Worm (Caenorhabditis elegans) whole organism, L4 larva: ENCODE data around the gene srsx-28.

Experiments
- F10B5.3 ChIP-seq: sonication (generic microtip); optimal IDR thresholded peaks from 2 replicates; lab custom pipeline; 2016; ENCODE audit warnings: mild to moderate bottlenecking, missing genetic modification characterization, missing compliant biosample characterization
- F37D6.2 ChIP-seq: sonication (generic microtip); optimal IDR thresholded peaks from 2 replicates; lab custom pipeline; 2016; ENCODE audit warnings: mild to moderate bottlenecking, missing genetic modification characterization, missing compliant biosample characterization
- F49E8.2 ChIP-seq: sonication (generic microtip); optimal IDR thresholded peaks from 2 replicates; lab custom pipeline; 2016; ENCODE audit warnings: missing compliant biosample characterization, mild to moderate bottlenecking, missing genetic modification characterization, borderline replicate concordance
- Y48G9A.11 ChIP-seq: fragments of 200-800 bp; sonication (Bioruptor generic); IDR thresholded peaks from 2 replicates; pipeline ENCODE4 v1.3.6; 2022; ENCODE audit warnings: missing genetic modification reagents, missing genetic modification characterization, missing compliant biosample characterization
- Y75B8A.6 ChIP-seq: fragments of 200-800 bp; sonication (Bioruptor generic); IDR thresholded peaks from 2 replicates; pipeline ENCODE4 v1.3.6; 2022; ENCODE audit warnings: missing genetic modification reagents, missing genetic modification characterization, missing compliant biosample characterization
- ZK337.2 ChIP-seq: fragments of 200-800 bp; sonication (Bioruptor generic); IDR thresholded peaks from 2 replicates; pipeline ENCODE4 v1.3.6; 2022; ENCODE audit warnings: missing genetic modification reagents, missing genetic modification characterization, missing compliant biosample characterization
- ZK546.5 ChIP-seq, 2 experiments: sonication (generic microtip); optimal IDR thresholded peaks; 2 replicates each; lab custom pipeline; 2017; ENCODE audit warnings: missing biosample characterization in 2 of 2, missing genetic modification characterization in 2 of 2
- aly-2 ChIP-seq: sonication (generic microtip); optimal IDR thresholded peaks from 2 replicates; lab custom pipeline; 2018; ENCODE audit warnings: missing biosample characterization, missing genetic modification characterization
- ceh-28 ChIP-seq: fragments of 150-350 bp; optimal IDR thresholded peaks from 2 replicates; lab custom pipeline; 2014; ENCODE audit warnings: missing biosample characterization, missing genetic modification reagents, missing genetic modification characterization
- ceh-32 ChIP-seq: sonication (generic microtip); optimal IDR thresholded peaks from 2 replicates; lab custom pipeline; 2016; ENCODE audit warnings: mild to moderate bottlenecking, missing genetic modification characterization, missing compliant biosample characterization; ENCODE audit not compliant: poor library complexity
- ces-1 ChIP-seq: fragments of 150-350 bp; sonication (generic microtip); optimal IDR thresholded peaks from 4 replicates; lab custom pipeline; 2014; ENCODE audit warnings: missing biosample characterization, missing genetic modification reagents, missing genetic modification characterization
- ctbp-1 ChIP-seq: fragments of 200-800 bp; sonication (Bioruptor generic); IDR thresholded peaks from 2 replicates; pipeline ENCODE4 v1.3.6; 2022; ENCODE audit warnings: missing genetic modification reagents, missing genetic modification characterization, missing compliant biosample characterization
- daf-16 ChIP-seq, 3 experiments: sonication (generic microtip); optimal IDR thresholded peaks; 2 replicates each; lab custom pipeline; 2016 to 2017; ENCODE audit warnings: missing genetic modification characterization in 3 of 3, missing genetic modification reagents in 3 of 3, mild to moderate bottlenecking in 2 of 3, missing compliant biosample characterization in 2 of 3, missing biosample characterization in 1 of 3, moderate library complexity in 1 of 3
- daf-8 ChIP-seq: fragments of 200-800 bp; sonication (Bioruptor generic); IDR thresholded peaks from 2 replicates; pipeline ENCODE4 v1.3.6; 2022; ENCODE audit warnings: missing genetic modification characterization, missing compliant biosample characterization
- dmd-6 ChIP-seq: fragments of 200-800 bp; sonication (Bioruptor generic); IDR thresholded peaks from 2 replicates; pipeline ENCODE4 v1.3.6; 2022; ENCODE audit warnings: missing genetic modification reagents, missing genetic modification characterization, missing compliant biosample characterization
- dmd-8 ChIP-seq: fragments of 200-800 bp; sonication (Bioruptor generic); IDR thresholded peaks from 2 replicates; pipeline ENCODE4 v1.3.6; 2022; ENCODE audit warnings: missing genetic modification characterization, missing compliant biosample characterization
- duxl-1 ChIP-seq: sonication (generic microtip); optimal IDR thresholded peaks from 2 replicates; lab custom pipeline; 2016; ENCODE audit warnings: mild to moderate bottlenecking, missing genetic modification characterization, moderate library complexity, missing compliant biosample characterization; ENCODE audit not compliant: poor library complexity
- dve-1 ChIP-seq: sonication (generic microtip); optimal IDR thresholded peaks from 2 replicates; lab custom pipeline; 2017; ENCODE audit warnings: antibody characterized with exemption, mild to moderate bottlenecking, missing genetic modification characterization, missing compliant biosample characterization; ENCODE audit not compliant: insufficient read depth
- egl-27 ChIP-seq: sonication (generic microtip); optimal IDR thresholded peaks from 3 replicates; lab custom pipeline; 2017; ENCODE audit warnings: missing biosample characterization, missing genetic modification reagents, missing genetic modification characterization
- fkh-10 ChIP-seq: fragments of 150-350 bp; optimal IDR thresholded peaks from 2 replicates; lab custom pipeline; 2014; ENCODE audit warnings: missing biosample characterization, missing genetic modification reagents, missing genetic modification characterization
- hif-1 ChIP-seq, 2 experiments: sonication (generic microtip); optimal IDR thresholded peaks; 2 replicates each; lab custom pipeline; 2016 to 2017; ENCODE audit warnings: missing compliant biosample characterization in 2 of 2, missing genetic modification characterization in 2 of 2, missing genetic modification reagents in 2 of 2, missing genotype in 2 of 2, mild to moderate bottlenecking in 1 of 2
- hlh-30 ChIP-seq: sonication (generic microtip); optimal IDR thresholded peaks from 2 replicates; lab custom pipeline; 2017; ENCODE audit warnings: antibody characterized with exemption, mild to moderate bottlenecking, missing genetic modification characterization, missing compliant biosample characterization; ENCODE audit not compliant: insufficient read depth
- hmg-1.1 ChIP-seq: fragments of 200-800 bp; sonication (Bioruptor generic); IDR thresholded peaks from 2 replicates; pipeline ENCODE4 v1.3.6; 2022; ENCODE audit warnings: missing genetic modification reagents, missing genetic modification characterization, missing compliant biosample characterization
- lin-15B ChIP-seq: fragments of 150-350 bp; sonication (generic microtip); optimal IDR thresholded peaks from 3 replicates; lab custom pipeline; 2014; ENCODE audit warnings: missing biosample characterization, missing genetic modification characterization
- lin-38 ChIP-seq: fragments of 200-800 bp; sonication (Bioruptor generic); IDR thresholded peaks from 2 replicates; pipeline ENCODE4 v1.3.6; 2022; ENCODE audit warnings: missing genetic modification reagents, missing genetic modification characterization, missing compliant biosample characterization
- lin-39 ChIP-seq: fragments of 150-350 bp; optimal IDR thresholded peaks from 2 replicates; lab custom pipeline; 2014; ENCODE audit warnings: missing biosample characterization, missing genetic modification reagents, missing genetic modification characterization
- mdl-1 ChIP-seq, 2 experiments: fragments of 150-350 bp in 1 of 2; sonication (generic microtip) in 1 of 2; optimal IDR thresholded peaks; 2 replicates each; lab custom pipeline; 2014 to 2017; ENCODE audit warnings: missing biosample characterization in 2 of 2, missing genetic modification characterization in 2 of 2
- mep-1 ChIP-seq: fragments of 150-350 bp; sonication (generic microtip); optimal IDR thresholded peaks from 3 replicates; lab custom pipeline; 2014; ENCODE audit warnings: missing biosample characterization, missing genetic modification characterization
- mxl-3 ChIP-seq: fragments of 200-800 bp; sonication (Bioruptor generic); optimal IDR thresholded peaks from 2 replicates; lab custom pipeline; 2018; ENCODE audit warnings: mild to moderate bottlenecking, missing genetic modification characterization, missing compliant biosample characterization
- nhr-10 ChIP-seq: fragments of 150-350 bp; optimal IDR thresholded peaks from 2 replicates; lab custom pipeline; 2014; ENCODE audit warnings: missing biosample characterization, missing genetic modification characterization
- nhr-102 ChIP-seq: sonication (generic microtip); optimal IDR thresholded peaks from 2 replicates; lab custom pipeline; 2016; ENCODE audit warnings: mild to moderate bottlenecking, missing genetic modification characterization, moderate library complexity, missing compliant biosample characterization
- nhr-11 ChIP-seq: fragments of 150-350 bp; optimal IDR thresholded peaks from 2 replicates; lab custom pipeline; 2014; ENCODE audit warnings: missing biosample characterization, missing genetic modification characterization
- nhr-41 ChIP-seq: fragments of 200-800 bp; sonication (Bioruptor generic); IDR thresholded peaks from 2 replicates; pipeline ENCODE4 v1.3.6; 2022; ENCODE audit warnings: missing genetic modification reagents, missing genetic modification characterization, missing compliant biosample characterization
- nhr-48 ChIP-seq: sonication (generic microtip); optimal IDR thresholded peaks from 2 replicates; lab custom pipeline; 2016; ENCODE audit warnings: mild to moderate bottlenecking, missing genetic modification characterization, missing compliant biosample characterization
- nhr-6 ChIP-seq: fragments of 150-350 bp; optimal IDR thresholded peaks from 2 replicates; lab custom pipeline; 2014; ENCODE audit warnings: missing biosample characterization, missing genetic modification characterization
- set-16 ChIP-seq: fragments of 200-800 bp; sonication (Bioruptor generic); IDR thresholded peaks from 2 replicates; pipeline ENCODE4 v1.3.6; 2022; ENCODE audit warnings: missing genetic modification reagents, missing genetic modification characterization, missing compliant biosample characterization
- skn-1 ChIP-seq: fragments of 150-350 bp; optimal IDR thresholded peaks from 2 replicates; lab custom pipeline; 2014; ENCODE audit warnings: missing biosample characterization, missing genetic modification characterization
- snpc-1.2 ChIP-seq: fragments of 200-800 bp; sonication (Bioruptor generic); IDR thresholded peaks from 2 replicates; pipeline ENCODE4 v1.3.6; 2022; ENCODE audit warnings: missing genetic modification reagents, missing genetic modification characterization, missing compliant biosample characterization
- snpc-4 ChIP-seq: fragments of 150-350 bp; optimal IDR thresholded peaks from 2 replicates; lab custom pipeline; 2014; ENCODE audit warnings: missing biosample characterization, missing genetic modification characterization
- spr-1 ChIP-seq: sonication (generic microtip); optimal IDR thresholded peaks from 2 replicates; lab custom pipeline; 2016; ENCODE audit warnings: mild to moderate bottlenecking, missing genetic modification characterization, missing compliant biosample characterization
- tra-1 ChIP-seq: fragments of 200-800 bp; sonication (Bioruptor generic); IDR thresholded peaks from 2 replicates; pipeline ENCODE4 v1.3.6; 2022; ENCODE audit warnings: missing genetic modification reagents, missing genetic modification characterization, missing compliant biosample characterization
- unc-39 ChIP-seq: sonication (generic microtip); optimal IDR thresholded peaks from 2 replicates; lab custom pipeline; 2017; ENCODE audit warnings: missing biosample characterization, missing genetic modification characterization
- unc-62 ChIP-seq, 3 experiments: fragments of 150-350 bp in 1 of 3; sonication (generic microtip); optimal IDR thresholded peaks in 2 of 3; peaks in 1 of 3; 1 replicate in 1 of 3; 2 replicates in 2 of 3; lab custom pipeline; 2014 to 2017; ENCODE audit warnings: missing biosample characterization in 3 of 3, missing genetic modification characterization in 3 of 3, missing genetic modification reagents in 3 of 3, missing genotype in 1 of 3
- vab-7 ChIP-seq: fragments of 200-800 bp; sonication (Bioruptor generic); IDR thresholded peaks from 2 replicates; pipeline ENCODE4 v1.3.6; 2022; ENCODE audit warnings: missing genetic modification reagents, missing genetic modification characterization, missing compliant biosample characterization
- zfp-2 ChIP-seq: sonication (generic microtip); optimal IDR thresholded peaks from 2 replicates; lab custom pipeline; 2016; ENCODE audit warnings: mild to moderate bottlenecking, missing genetic modification characterization, missing compliant biosample characterization
- zip-2 ChIP-seq: fragments of 150-350 bp; optimal IDR thresholded peaks from 2 replicates; lab custom pipeline; 2014; ENCODE audit warnings: missing biosample characterization, missing genetic modification characterization
- ztf-7 ChIP-seq: fragments of 150-350 bp; optimal IDR thresholded peaks from 2 replicates; lab custom pipeline; 2014; ENCODE audit warnings: missing biosample characterization, missing genetic modification characterization

Gene srsx-28

ce11 chrV:10173653-10174052 is 21.3 kb downstream of the srsx-28 start, which contains the start of gene egl-3:
TSS of gene egl-3 (minus strand) at chrV:10173753.
- TF ChIP-seq unc-62 (GFP tag; optimal IDR thresholded peaks at IDR 0.05 in 1 of 2; lab: Kevin White, UChicago) (peak in 1 of 2 experiments; percentile 26), unc-62 (tag; optimal IDR thresholded peaks at IDR 0.05; lab: Kevin White, UChicago) (no peak), nhr-11 (tag; lab: Kevin White, UChicago) (no peak)

ce11 chrV:10174632-10175075 is 22.3 kb downstream of the srsx-28 start:
- TF ChIP-seq nhr-41, result no peak
- TF ChIP-seq ces-1, result peak; percentile 77
- no peak for TF ChIP-seq ZK546.5 (tag; optimal IDR thresholded peaks at IDR 0.05; lab: Kevin White, UChicago)
- TF ChIP-seq zfp-2, result no peak
- no peak for TF ChIP-seq duxl-1 (tag; lab: Kevin White, UChicago)
- peak; percentile 98 for TF ChIP-seq fkh-10 (GFP tag; lab: Kevin White, UChicago)
- TF ChIP-seq nhr-10 (tag; lab: Kevin White, UChicago), result no peak
- no peak for TF ChIP-seq ZK337.2
- TF ChIP-seq hif-1 (tag; optimal IDR thresholded peaks at IDR 0.05; lab: Kevin White, UChicago), result peak in 1 of 2 experiments; percentile 66
- no peak for TF ChIP-seq egl-27 (tag; lab: Kevin White, UChicago)
- peak; percentile 18 to 90 for TF ChIP-seq mdl-1 (tag; optimal IDR thresholded peaks at IDR 0.05; lab: Kevin White, UChicago)
- no peak for TF ChIP-seq F10B5.3
- peak; percentile 25 for TF ChIP-seq nhr-48
- TF ChIP-seq lin-38 (GFP tag; lab: Robert Waterston, UW), result peak; percentile 47; the same call in 1 of the 2 replicates
- TF ChIP-seq hmg-1.1, result peak; percentile 82
- peak; percentile 85 for TF ChIP-seq mep-1 (tag; lab: Kevin White, UChicago)
- no peak for TF ChIP-seq aly-2
- TF ChIP-seq ztf-7 (tag; lab: Kevin White, UChicago), result no peak
- TF ChIP-seq set-16, result peak; percentile 81
- peak; percentile 47 for TF ChIP-seq dmd-6 (GFP tag; lab: Robert Waterston, UW)
- no peak for TF ChIP-seq F49E8.2
- TF ChIP-seq unc-62 (GFP tag; optimal IDR thresholded peaks at IDR 0.05 in 1 of 2; lab: Kevin White, UChicago), result peak in 1 of 2 experiments; percentile 1
- peak; percentile 33 for TF ChIP-seq unc-62 (tag; optimal IDR thresholded peaks at IDR 0.05; lab: Kevin White, UChicago)
- no peak for TF ChIP-seq dmd-8 (GFP tag; lab: Robert Waterston, UW)
- TF ChIP-seq ceh-28 (tag; lab: Kevin White, UChicago), result peak; percentile 78
- no peak for TF ChIP-seq snpc-4 (tag; lab: Kevin White, UChicago)
- TF ChIP-seq nhr-6 (tag; lab: Kevin White, UChicago), result no peak
- TF ChIP-seq mxl-3 (GFP tag; lab: Kevin White, UChicago), result peak; percentile 28
- TF ChIP-seq unc-39 (tag; lab: Kevin White, UChicago), result no peak
- no peak for TF ChIP-seq daf-16 (GFP tag; optimal IDR thresholded peaks at IDR 0.05; lab: Kevin White, UChicago)
- TF ChIP-seq daf-16 (tag; optimal IDR thresholded peaks at IDR 0.05; lab: Kevin White, UChicago), result no peak
- no peak for TF ChIP-seq Y48G9A.11 (GFP tag; lab: Robert Waterston, UW)
- TF ChIP-seq nhr-102 (tag; lab: Kevin White, UChicago), result no peak
- peak; percentile 84 for TF ChIP-seq F37D6.2 (tag; lab: Kevin White, UChicago)
- TF ChIP-seq snpc-1.2 (GFP tag; lab: Robert Waterston, UW), result no peak
- no peak for TF ChIP-seq lin-15B (tag; lab: Kevin White, UChicago)
- no peak for TF ChIP-seq zip-2 (tag; lab: Kevin White, UChicago)
- TF ChIP-seq ceh-32, result no peak
- TF ChIP-seq daf-8 (GFP tag; lab: Robert Waterston, UW), result no peak
- 0 out of 2 replicates have a peak, but pooled peaks have one; percentile 33 for TF ChIP-seq vab-7 (GFP tag; lab: Robert Waterston, UW)
- TF ChIP-seq spr-1 (tag; lab: Kevin White, UChicago), result no peak
- no peak for TF ChIP-seq dve-1 (tag; lab: Kevin White, UChicago)
- TF ChIP-seq skn-1 (tag; lab: Kevin White, UChicago), result no peak
- peak; percentile 85; the same call in 1 of the 2 replicates for TF ChIP-seq ctbp-1 (GFP tag; lab: Robert Waterston, UW)
- TF ChIP-seq nhr-11 (tag; lab: Kevin White, UChicago), result peak; percentile 86
- no peak for TF ChIP-seq lin-39 (tag; lab: Kevin White, UChicago)
- TF ChIP-seq tra-1 (GFP tag; lab: Robert Waterston, UW), result peak; percentile 36; the same call in 1 of the 2 replicates
- TF ChIP-seq hlh-30 (tag; lab: Kevin White, UChicago), result peak; percentile 73
- no peak for TF ChIP-seq Y75B8A.6 (GFP tag; lab: Robert Waterston, UW)
